Worm (Caenorhabditis elegans) whole organism, L4 larva: ENCODE results near the gene perm-3.

ENCODE experiments used
- F49E8.2 ChIP-seq: sonication (generic microtip); optimal IDR thresholded peaks from 2 replicates; lab custom pipeline; 2016; ENCODE audit warnings: missing compliant biosample characterization, mild to moderate bottlenecking, missing genetic modification characterization, borderline replicate concordance
- ZK337.2 ChIP-seq: fragments of 200-800 bp; sonication (Bioruptor generic); IDR thresholded peaks from 2 replicates; pipeline ENCODE4 v1.3.6; 2022; ENCODE audit warnings: missing genetic modification reagents, missing genetic modification characterization, missing compliant biosample characterization
- ZK546.5 ChIP-seq, 2 experiments: sonication (generic microtip); optimal IDR thresholded peaks; 2 replicates each; lab custom pipeline; 2017; ENCODE audit warnings: missing biosample characterization in 2 of 2, missing genetic modification characterization in 2 of 2
- ceh-82 ChIP-seq: sonication (generic microtip); optimal IDR thresholded peaks from 2 replicates; lab custom pipeline; 2017; ENCODE audit warnings: missing biosample characterization, missing genetic modification characterization
- lin-13 ChIP-seq: fragments of 150-350 bp; optimal IDR thresholded peaks from 2 replicates; lab custom pipeline; 2014; ENCODE audit warnings: missing biosample characterization, missing genetic modification reagents, missing genetic modification characterization
- mes-2 ChIP-seq: sonication (generic microtip); optimal IDR thresholded peaks from 2 replicates; lab custom pipeline; 2016; ENCODE audit warnings: missing genotype, mild to moderate bottlenecking, missing genetic modification characterization, missing compliant biosample characterization; ENCODE audit not compliant: poor library complexity, severe bottlenecking
- nhr-237 ChIP-seq: sonication (generic microtip); optimal IDR thresholded peaks from 2 replicates; lab custom pipeline; 2017; ENCODE audit warnings: missing biosample characterization, missing genetic modification characterization
- nhr-25 ChIP-seq: sonication (generic microtip); optimal IDR thresholded peaks from 2 replicates; lab custom pipeline; 2017; ENCODE audit warnings: missing genetic modification characterization, mild to moderate bottlenecking, missing compliant biosample characterization, antibody characterized with exemption, moderate library complexity, borderline replicate concordance; ENCODE audit not compliant: insufficient read depth
- unc-130 ChIP-seq: sonication (generic microtip); optimal IDR thresholded peaks from 2 replicates; lab custom pipeline; 2016; ENCODE audit warnings: missing genetic modification reagents, missing genetic modification characterization, missing compliant biosample characterization
- unc-62 ChIP-seq, 3 experiments: fragments of 150-350 bp in 1 of 3; sonication (generic microtip); optimal IDR thresholded peaks in 2 of 3; peaks in 1 of 3; 1 replicate in 1 of 3; 2 replicates in 2 of 3; lab custom pipeline; 2014 to 2017; ENCODE audit warnings: missing biosample characterization in 3 of 3, missing genetic modification characterization in 3 of 3, missing genetic modification reagents in 3 of 3, missing genotype in 1 of 3
- vab-7 ChIP-seq: fragments of 200-800 bp; sonication (Bioruptor generic); IDR thresholded peaks from 2 replicates; pipeline ENCODE4 v1.3.6; 2022; ENCODE audit warnings: missing genetic modification reagents, missing genetic modification characterization, missing compliant biosample characterization

DNA sequence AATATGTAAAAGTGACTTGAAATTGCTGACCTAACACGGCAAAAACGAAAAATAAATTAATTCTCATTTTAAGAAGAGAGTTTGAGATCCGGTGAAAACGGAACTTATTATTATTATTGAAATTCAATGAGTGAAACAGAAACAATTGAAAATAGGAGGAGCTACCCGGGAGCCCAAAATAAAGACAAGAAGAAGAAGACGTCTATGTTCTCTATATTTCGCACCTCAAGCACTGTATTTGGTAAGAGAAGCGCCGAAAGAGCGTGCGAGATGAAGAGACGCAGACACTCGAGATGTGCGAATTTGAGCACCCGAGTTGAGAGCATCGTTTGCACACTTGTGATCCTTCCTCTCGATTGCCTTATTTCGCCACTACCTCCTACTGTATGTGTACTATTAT lies 21.1 kb upstream of the perm-3 start, which contains the start of gene spp-7:
- TF ChIP-seq unc-130 (GFP tag; lab: Kevin White, UChicago) (no peak), unc-62 (GFP tag; optimal IDR thresholded peaks at IDR 0.05 in 1 of 2; lab: Kevin White, UChicago) (no peak), unc-62 (tag; optimal IDR thresholded peaks at IDR 0.05; lab: Kevin White, UChicago) (no peak), nhr-237 (tag; lab: Kevin White, UChicago) (no peak), ZK337.2 (GFP tag; lab: Robert Waterston, UW) (no peak), mes-2 (tag; lab: Kevin White, UChicago) (no peak), ceh-82 (tag; lab: Kevin White, UChicago) (no peak), lin-13 (GFP tag; lab: Kevin White, UChicago) (no peak), F49E8.2 (no peak), nhr-25 (tag; lab: Kevin White, UChicago) (no peak), vab-7 (GFP tag; lab: Robert Waterston, UW) (no peak), ZK546.5 (tag; optimal IDR thresholded peaks at IDR 0.05; lab: Kevin White, UChicago) (no peak)
